Fruit fly (Drosophila melanogaster): ENCODE data around the gene CG15537.

dm6 chr3R:30424993-30425392 is 18.4 kb downstream of the CG15537 start, which contains the start of gene CG15536:
- no peak for TF ChIP-seq fd96Ca (GFP tag; IDR thresholded peaks at IDR 0.05)
- no peak for TF ChIP-seq rn (GFP tag; IDR thresholded peaks at IDR 0.05)
- TF ChIP-seq CG4496 (GFP tag; IDR thresholded peaks at IDR 0.05): no peak
- no peak for TF ChIP-seq EcR (GFP tag; optimal IDR thresholded peaks at IDR 0.05)
- no peak for TF ChIP-seq CG32121 (GFP tag; IDR thresholded peaks at IDR 0.05)
- no peak for TF ChIP-seq CG17806 (tag; optimal IDR thresholded peaks at IDR 0.05)

All from whole organism, pupa.